Fruit fly (Drosophila melanogaster): ENCODE data around the gene Klp31E.
A peak's percentile ranks its signal among the peaks of the same experiment; 100 is the strongest.

Gene Klp31E

DNA sequence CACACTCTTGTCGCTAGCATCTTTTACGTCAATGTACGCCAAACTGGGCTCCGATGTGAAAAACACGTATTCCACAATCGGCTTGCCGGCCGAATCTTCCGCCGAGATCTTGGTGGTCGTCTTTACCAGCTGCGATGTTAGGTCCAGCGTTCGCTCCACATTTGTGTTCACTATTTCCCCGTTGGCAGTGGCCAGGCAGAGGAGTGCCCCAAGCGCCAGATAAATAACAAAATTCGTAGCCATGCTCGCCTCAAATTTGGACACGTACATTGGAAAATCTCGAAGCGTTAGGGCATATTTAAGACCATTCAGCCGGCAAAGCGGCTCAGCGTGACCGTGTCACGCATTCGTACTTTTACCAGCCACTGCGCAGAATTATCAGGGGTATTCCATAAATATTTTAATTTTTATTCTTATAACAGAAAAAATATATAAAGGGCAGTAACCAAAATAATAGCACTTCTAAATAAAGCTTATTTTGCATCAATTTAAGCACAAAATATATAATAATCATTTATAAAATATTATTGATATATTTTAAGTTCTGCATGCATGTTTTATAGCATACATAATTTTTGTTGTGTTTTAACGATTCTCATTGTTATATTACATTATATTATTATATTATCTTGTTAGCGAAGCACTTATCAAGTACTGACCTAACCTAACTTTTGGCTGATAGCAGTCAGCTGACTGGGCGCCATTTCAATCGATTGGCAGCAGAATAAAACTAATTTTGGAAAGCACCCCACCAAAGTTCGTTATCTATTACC is 38.2 kb upstream of the Klp31E start, which contains the start of the genes CG33303 and dpr19 (continued):
- TF ChIP-seq z (GFP tag; IDR thresholded peaks at IDR 0.05) (no peak), CG13894 (tag; optimal IDR thresholded peaks at IDR 0.05) (peak; percentile 72), E2f1 (GFP tag; IDR thresholded peaks at IDR 0.05) (peak; percentile 60), Dp (GFP tag; optimal IDR thresholded peaks at IDR 0.05) (peak; percentile 30), ac (GFP tag; optimal IDR thresholded peaks at IDR 0.05) (no peak), ewg (GFP tag; optimal IDR thresholded peaks at IDR 0.05) (peak; percentile 31), Hmx (GFP tag; optimal IDR thresholded peaks at IDR 0.05) (no peak), CG7745 (tag; optimal IDR thresholded peaks at IDR 0.05) (peak; percentile 3), usp (GFP tag; optimal IDR thresholded peaks at IDR 0.05) (no peak), lov (optimal IDR thresholded peaks at IDR 0.05) (no peak), lov (GFP tag; IDR thresholded peaks at IDR 0.05) (no peak), CG3995 (GFP tag; optimal IDR thresholded peaks at IDR 0.05) (peak; percentile 48), sc (optimal IDR thresholded peaks at IDR 0.05) (no peak), sc (GFP tag; optimal IDR thresholded peaks at IDR 0.05) (peak; percentile 33), CG9437 (GFP tag; optimal IDR thresholded peaks at IDR 0.05) (peak; percentile 75), trem (tag; optimal IDR thresholded peaks at IDR 0.05) (peak; percentile 89), Meics (GFP tag; optimal IDR thresholded peaks at IDR 0.05) (peak; percentile 80), Nf-YC (tag; optimal IDR thresholded peaks at IDR 0.05) (peak; percentile 79), CG8290 (GFP tag; optimal IDR thresholded peaks at IDR 0.05) (peak; percentile 73), CG8290 (tag; optimal IDR thresholded peaks at IDR 0.05) (no peak), CG1792 (GFP tag; optimal IDR thresholded peaks at IDR 0.05) (no peak), pb (GFP tag; optimal IDR thresholded peaks at IDR 0.05) (no peak), pan (optimal IDR thresholded peaks at IDR 0.05) (no peak), pan (GFP tag; optimal IDR thresholded peaks at IDR 0.05 in 1 of 2, IDR thresholded peaks at IDR 0.05 in 1 of 2) (peak in 1 of 2 experiments; percentile 64), tin (GFP tag; optimal IDR thresholded peaks at IDR 0.05) (peak; percentile 54), insv (GFP tag; optimal IDR thresholded peaks at IDR 0.05) (peak in 1 of 2 experiments; percentile 30), Med (GFP tag) (peak; percentile 68), CG1602 (GFP tag; optimal IDR thresholded peaks at IDR 0.05) (peak; percentile 52), HHEX (GFP tag; optimal IDR thresholded peaks at IDR 0.05) (peak; percentile 71), ERR (GFP tag; optimal IDR thresholded peaks at IDR 0.05) (no peak), CG2202 (tag; optimal IDR thresholded peaks at IDR 0.05) (peak; percentile 63), MESR4 (GFP tag; optimal IDR thresholded peaks at IDR 0.05) (peak; percentile 89), CG12659 (GFP tag; optimal IDR thresholded peaks at IDR 0.05) (peak; percentile 86), CG10979 (tag; optimal IDR thresholded peaks at IDR 0.05) (peak; percentile 84), CG3281 (GFP tag; optimal IDR thresholded peaks at IDR 0.05) (peak; percentile 70), ranshi (GFP tag; IDR thresholded peaks at IDR 0.05) (0 out of 2 replicates have a peak, but pooled peaks have one; percentile 33), sim (GFP tag; IDR thresholded peaks at IDR 0.05) (0 out of 2 replicates have a peak, but pooled peaks have one; percentile 45), Taf1 (GFP tag; IDR thresholded peaks at IDR 0.05) (peak; percentile 20; the same call in 1 of the 2 replicates), CG10147 (GFP tag; optimal IDR thresholded peaks at IDR 0.05) (peak; percentile 72), CG8944 (GFP tag; optimal IDR thresholded peaks at IDR 0.05) (no peak), Lhr (GFP tag; optimal IDR thresholded peaks at IDR 0.05) (peak; percentile 55), Fer2 (tag; optimal IDR thresholded peaks at IDR 0.05) (peak; percentile 48), stwl (tag; optimal IDR thresholded peaks at IDR 0.05) (peak; percentile 45), fd3F (GFP tag; optimal IDR thresholded peaks at IDR 0.05) (peak; percentile 58), ATbp (GFP tag; optimal IDR thresholded peaks at IDR 0.05) (peak; percentile 71), pzg (GFP tag; optimal IDR thresholded peaks at IDR 0.05) (peak; percentile 59), ato (GFP tag; IDR thresholded peaks at IDR 0.05; ENCODE audit: partially characterized antibody) (no peak), Hey (tag; optimal IDR thresholded peaks at IDR 0.05) (no peak), CG4282 (GFP tag; optimal IDR thresholded peaks at IDR 0.05) (no peak), Spps (tag; optimal IDR thresholded peaks at IDR 0.05) (peak; percentile 67)

Measured in whole organism, embryonic.